Fruit fly (Drosophila melanogaster) whole organism, embryonic: ENCODE measurements around the gene Pez.

Experiments used
- B-H1 ChIP-seq: fragments of 200-800 bp; sonication (Bioruptor generic); IDR thresholded peaks from 3 replicates; pipeline ENCODE4 v1.3.6; 2022; ENCODE audit warnings: missing biosample characterization, missing genetic modification characterization
- Blimp-1 ChIP-seq: fragments of 200-800 bp; sonication (Bioruptor generic); optimal IDR thresholded peaks from 3 replicates; lab custom pipeline; 2018; ENCODE audit warnings: missing biosample characterization, missing genetic modification characterization, mild to moderate bottlenecking, moderate library complexity, missing genetic modification reagents
- C15 ChIP-seq: fragments of 200-800 bp; sonication (Bioruptor generic); IDR thresholded peaks from 3 replicates; pipeline ENCODE4 v1.3.6; 2022; ENCODE audit warnings: missing biosample characterization, missing genetic modification characterization
- CG1024 ChIP-seq: fragments of 200-800 bp; sonication (Bioruptor generic); IDR thresholded peaks from 2 replicates; pipeline ENCODE4 v1.3.6; 2022; ENCODE audit warnings: missing biosample characterization, missing genetic modification characterization
- CG12391 ChIP-seq: fragments of 200-800 bp; sonication (Bioruptor generic); optimal IDR thresholded peaks from 3 replicates; lab custom pipeline; 2018; ENCODE audit warnings: missing biosample characterization, mild to moderate bottlenecking, missing genetic modification characterization, moderate library complexity
- CG13296 ChIP-seq: fragments of 200-800 bp; sonication (Bioruptor generic); optimal IDR thresholded peaks from 3 replicates; lab custom pipeline; 2018; ENCODE audit warnings: missing biosample characterization, mild to moderate bottlenecking, missing genetic modification characterization
- CG13775 ChIP-seq: fragments of 200-800 bp; sonication (Bioruptor generic); optimal IDR thresholded peaks from 3 replicates; lab custom pipeline; 2017; ENCODE audit warnings: missing biosample characterization, mild to moderate bottlenecking, missing genetic modification characterization
- CG14014 ChIP-seq: fragments of 200-800 bp; sonication (Bioruptor generic); IDR thresholded peaks from 2 replicates; pipeline ENCODE4 v1.3.6; 2022; ENCODE audit warnings: missing biosample characterization, missing genetic modification characterization
- CG1602 ChIP-seq: fragments of 200-800 bp; sonication (Bioruptor generic); optimal IDR thresholded peaks from 3 replicates; lab custom pipeline; 2016; ENCODE audit warnings: missing biosample characterization, missing genetic modification characterization
- CG16863 ChIP-seq: fragments of 200-800 bp; sonication (Bioruptor generic); optimal IDR thresholded peaks from 3 replicates; lab custom pipeline; 2016; ENCODE audit warnings: missing biosample characterization, missing genetic modification characterization
- CG17328 ChIP-seq: fragments of 200-800 bp; sonication (Bioruptor generic); IDR thresholded peaks from 2 replicates; pipeline ENCODE4 v1.3.6; 2022; ENCODE audit warnings: missing biosample characterization, missing genetic modification characterization
- CG1832 ChIP-seq: fragments of 200-800 bp; sonication (Bioruptor generic); optimal IDR thresholded peaks from 2 replicates; lab custom pipeline; 2017; ENCODE audit warnings: missing biosample characterization, mild to moderate bottlenecking, missing genetic modification characterization, inconsistent platforms
- CG18619 ChIP-seq: fragments of 200-800 bp; sonication (Bioruptor generic); optimal IDR thresholded peaks from 3 replicates; lab custom pipeline; 2017; ENCODE audit warnings: missing biosample characterization, mild to moderate bottlenecking, missing genetic modification characterization
- CG2129 ChIP-seq: fragments of 200-800 bp; sonication (Bioruptor generic); IDR thresholded peaks from 2 replicates; pipeline ENCODE4 v1.3.6; 2022; ENCODE audit warnings: missing biosample characterization, missing genetic modification characterization; ENCODE audit not compliant: partially characterized antibody
- CG3407 ChIP-seq: fragments of 200-800 bp; sonication (Bioruptor generic); optimal IDR thresholded peaks from 2 replicates; lab custom pipeline; 2018; ENCODE audit warnings: missing biosample characterization, mild to moderate bottlenecking, missing genetic modification characterization
- CG4282 ChIP-seq: fragments of 200-800 bp; sonication (Bioruptor generic); optimal IDR thresholded peaks from 2 replicates; lab custom pipeline; 2016; ENCODE audit warnings: missing biosample characterization, missing genetic modification characterization
- CG5180 ChIP-seq: fragments of 200-800 bp; sonication (Bioruptor generic); optimal IDR thresholded peaks from 3 replicates; lab custom pipeline; 2017; ENCODE audit warnings: missing biosample characterization, missing genetic modification characterization, mild to moderate bottlenecking, moderate library complexity, missing genetic modification reagents
- CG7556 ChIP-seq: fragments of 200-800 bp; sonication (Bioruptor generic); optimal IDR thresholded peaks from 2 replicates; lab custom pipeline; 2017; ENCODE audit warnings: missing biosample characterization, mild to moderate bottlenecking, missing genetic modification characterization
- CG8359 ChIP-seq: fragments of 200-800 bp; sonication (Bioruptor generic); optimal IDR thresholded peaks from 2 replicates; lab custom pipeline; 2017; ENCODE audit warnings: missing biosample characterization, mild to moderate bottlenecking, missing genetic modification characterization, borderline replicate concordance
- CG9817 ChIP-seq: fragments of 200-800 bp; sonication (Bioruptor generic); optimal IDR thresholded peaks from 2 replicates; lab custom pipeline; 2018; ENCODE audit warnings: missing biosample characterization, mild to moderate bottlenecking, missing genetic modification characterization, moderate library complexity
- CG9876 ChIP-seq: fragments of 200-800 bp; sonication (Bioruptor generic); optimal IDR thresholded peaks from 2 replicates; lab custom pipeline; 2016; ENCODE audit warnings: missing biosample characterization, missing genetic modification characterization
- D19B ChIP-seq: fragments of 200-800 bp; sonication (Bioruptor generic); optimal IDR thresholded peaks from 2 replicates; lab custom pipeline; 2017; ENCODE audit warnings: missing biosample characterization, mild to moderate bottlenecking, missing genetic modification characterization
- Dref ChIP-seq: fragments of 200-800 bp; sonication (Bioruptor generic); IDR thresholded peaks from 2 replicates; pipeline ENCODE4 v1.3.6; 2022; ENCODE audit warnings: missing biosample characterization, missing genetic modification characterization
- HLH3B ChIP-seq: fragments of 200-800 bp; sonication (Bioruptor generic); IDR thresholded peaks from 2 replicates; pipeline ENCODE4 v1.3.6; 2022; ENCODE audit warnings: missing biosample characterization, missing genetic modification characterization
- HmgZ ChIP-seq: fragments of 200-800 bp; sonication (Bioruptor generic); optimal IDR thresholded peaks from 2 replicates; lab custom pipeline; 2018; ENCODE audit warnings: missing biosample characterization, mild to moderate bottlenecking, missing genetic modification characterization
- Hmx ChIP-seq: fragments of 200-800 bp; sonication (Bioruptor generic); optimal IDR thresholded peaks from 2 replicates; lab custom pipeline; 2016; ENCODE audit warnings: missing biosample characterization, missing genetic modification characterization
- Mad ChIP-seq: fragments of 200-800 bp; sonication (Bioruptor generic); optimal IDR thresholded peaks from 2 replicates; lab custom pipeline; 2016; ENCODE audit warnings: missing biosample characterization, missing genetic modification characterization
- Med ChIP-seq: fragments of 200-800 bp; sonication (Bioruptor generic); peaks from one replicate; lab custom pipeline; 2016; ENCODE audit warnings: missing biosample characterization, missing genetic modification characterization, mild to moderate bottlenecking, inconsistent platforms, moderate library complexity
- NfI ChIP-seq: fragments of 200-800 bp; sonication (Bioruptor generic); optimal IDR thresholded peaks from 3 replicates; lab custom pipeline; 2018; ENCODE audit warnings: missing biosample characterization, mild to moderate bottlenecking, missing genetic modification characterization, moderate library complexity
- Opbp ChIP-seq: fragments of 200-800 bp; sonication (Bioruptor generic); IDR thresholded peaks from 3 replicates; pipeline ENCODE4 v1.3.6; 2022; ENCODE audit warnings: missing biosample characterization, missing genetic modification characterization; ENCODE audit not compliant: partially characterized antibody
- Ptx1 ChIP-seq: fragments of 200-800 bp; sonication (Bioruptor generic); IDR thresholded peaks from 2 replicates; pipeline ENCODE4 v1.3.6; 2022; ENCODE audit warnings: missing biosample characterization, missing genetic modification characterization
- Scr ChIP-seq: fragments of 200-800 bp; sonication (Bioruptor generic); IDR thresholded peaks from 2 replicates; pipeline ENCODE4 v1.3.6; 2022; ENCODE audit warnings: missing biosample characterization, missing genetic modification characterization; ENCODE audit not compliant: partially characterized antibody
- Six4 ChIP-seq: fragments of 200-800 bp; sonication (Bioruptor generic); optimal IDR thresholded peaks from 2 replicates; lab custom pipeline; 2016; ENCODE audit warnings: missing biosample characterization, missing genetic modification characterization
- Trl ChIP-seq, 3 experiments: fragments of >200 bp in 2 of 3; fragments of 200-800 bp in 1 of 3; sonication (Bioruptor generic) in 1 of 3; optimal IDR thresholded peaks; 2 replicates in 1 of 3; 3 replicates in 2 of 3; lab custom pipeline; 2016 to 2017; ENCODE audit warnings: missing biosample characterization in 1 of 3, missing genetic modification characterization in 1 of 3
- ab ChIP-seq: fragments of 200-800 bp; sonication (Bioruptor generic); optimal IDR thresholded peaks from 2 replicates; lab custom pipeline; 2016; ENCODE audit warnings: missing biosample characterization, missing genetic modification characterization
- ato ChIP-seq: fragments of 200-800 bp; sonication (Bioruptor generic); IDR thresholded peaks from 2 replicates; pipeline ENCODE4 v1.3.6; 2022; ENCODE audit warnings: missing biosample characterization, missing genetic modification characterization; ENCODE audit not compliant: partially characterized antibody
- bcd ChIP-seq: fragments of 200-800 bp; sonication (Bioruptor generic); optimal IDR thresholded peaks from 2 replicates; lab custom pipeline; 2017; ENCODE audit warnings: missing biosample characterization, mild to moderate bottlenecking, missing genetic modification characterization
- bigmax ChIP-seq: fragments of 200-800 bp; sonication (Bioruptor generic); optimal IDR thresholded peaks from 2 replicates; lab custom pipeline; 2018; ENCODE audit warnings: missing biosample characterization, mild to moderate bottlenecking, missing genetic modification characterization
- btn ChIP-seq: fragments of 200-800 bp; sonication (Bioruptor generic); optimal IDR thresholded peaks from 2 replicates; lab custom pipeline; 2016; ENCODE audit warnings: missing biosample characterization, missing genetic modification characterization
- chinmo ChIP-seq: fragments of 200-800 bp; sonication (Bioruptor generic); IDR thresholded peaks from 4 replicates; pipeline ENCODE4 v1.3.6; 2022; ENCODE audit warnings: missing biosample characterization, missing genetic modification characterization; ENCODE audit not compliant: partially characterized antibody
- hb ChIP-seq: fragments of 200-800 bp; sonication (Bioruptor generic); IDR thresholded peaks from 3 replicates; pipeline ENCODE4 v1.3.6; 2022; ENCODE audit warnings: missing biosample characterization, missing genetic modification characterization; ENCODE audit not compliant: partially characterized antibody
- hbn ChIP-seq: fragments of 200-800 bp; sonication (Bioruptor generic); IDR thresholded peaks from 2 replicates; pipeline ENCODE4 v1.3.6; 2022; ENCODE audit warnings: missing biosample characterization, missing genetic modification characterization; ENCODE audit not compliant: partially characterized antibody
- jumu ChIP-seq: fragments of 200-800 bp; sonication (Bioruptor generic); optimal IDR thresholded peaks from 3 replicates; lab custom pipeline; 2016; ENCODE audit warnings: missing biosample characterization, missing genetic modification characterization
- kni ChIP-seq: fragments of 200-800 bp; sonication (Bioruptor generic); optimal IDR thresholded peaks from 3 replicates; lab custom pipeline; 2017; ENCODE audit warnings: mild to moderate bottlenecking, missing biosample characterization, missing genetic modification reagents, missing genetic modification characterization
- lmd ChIP-seq: fragments of 200-800 bp; sonication (Bioruptor generic); IDR thresholded peaks from 2 replicates; pipeline ENCODE4 v1.3.6; 2022; ENCODE audit warnings: missing biosample characterization, missing genetic modification characterization
- rib ChIP-seq: fragments of 200-800 bp; sonication (Bioruptor generic); IDR thresholded peaks from 2 replicates; pipeline ENCODE4 v1.3.6; 2022; ENCODE audit warnings: missing biosample characterization, missing genetic modification characterization
- so ChIP-seq: fragments of 200-800 bp; sonication (Bioruptor generic); IDR thresholded peaks from 3 replicates; pipeline ENCODE4 v1.3.6; 2022; ENCODE audit warnings: missing biosample characterization, missing genetic modification characterization
- tna ChIP-seq: fragments of 200-800 bp; sonication (Bioruptor generic); IDR thresholded peaks from 2 replicates; pipeline ENCODE4 v1.3.6; 2022; ENCODE audit warnings: missing biosample characterization, missing genetic modification characterization; ENCODE audit not compliant: partially characterized antibody

Gene Pez

DNA sequence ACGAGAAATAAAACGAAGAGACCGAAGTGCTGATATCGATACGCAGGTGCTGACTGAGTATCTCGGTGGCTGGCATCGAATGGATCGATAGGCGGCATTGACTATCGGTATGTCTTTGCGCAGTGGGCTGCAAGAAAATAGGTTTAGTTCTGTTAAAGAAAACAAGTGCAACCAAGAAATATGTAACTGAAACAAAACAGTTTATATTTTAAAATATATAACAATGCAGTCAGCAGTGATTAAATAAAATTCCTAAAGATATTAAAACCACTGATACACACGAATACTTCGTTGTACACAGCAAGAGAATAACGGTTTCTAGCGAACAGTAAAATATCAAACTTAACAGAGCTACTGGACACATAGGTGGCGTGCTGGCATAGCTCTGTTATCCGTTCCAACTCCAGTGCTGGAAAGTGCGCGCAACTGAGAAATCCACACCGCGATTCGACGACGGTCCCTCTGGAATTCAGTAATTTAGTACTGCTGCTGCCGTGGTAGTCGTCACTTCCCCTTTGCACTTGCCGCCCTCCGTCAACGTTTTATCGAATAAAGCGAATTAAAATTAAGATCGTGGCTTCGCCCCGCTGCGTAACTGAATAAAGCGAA lies at the start of gene Pez, which contains the start of gene Cpr (continued):
- peak; percentile 64; the same call in 1 of the 2 replicates for TF ChIP-seq CG14014
- TF ChIP-seq Mad (GFP tag; lab: Kevin White, UChicago), result peak; percentile 20
- TF ChIP-seq Scr (GFP tag; lab: Robert Waterston, UW), result peak; percentile 84
- TF ChIP-seq kni (GFP tag; lab: Kevin White, UChicago), result no peak
- no peak for TF ChIP-seq D19B (GFP tag; lab: Kevin White, UChicago)
- TF ChIP-seq chinmo (GFP tag; lab: Robert Waterston, UW), result peak; percentile 47; the same call in 2 of the 4 replicates
- peak; percentile 67 for TF ChIP-seq CG16863 (GFP tag; lab: Kevin White, UChicago)
- peak; percentile 38; the same call in 1 of the 2 replicates for TF ChIP-seq Ptx1 (GFP tag; lab: Robert Waterston, UW)
- peak; percentile 13 for TF ChIP-seq CG4282 (GFP tag; lab: Kevin White, UChicago)
- peak; percentile 5 for TF ChIP-seq bigmax (GFP tag; lab: Kevin White, UChicago)
- peak; percentile 23 for TF ChIP-seq CG9817 (tag; lab: Kevin White, UChicago)
- peak; percentile 39 for TF ChIP-seq CG12391 (tag; lab: Kevin White, UChicago)
- peak; percentile 31 for TF ChIP-seq jumu (GFP tag; lab: Kevin White, UChicago)
- TF ChIP-seq CG13296 (GFP tag; lab: Kevin White, UChicago), result peak; percentile 50
- peak; percentile 64; the same call in 1 of the 2 replicates for TF ChIP-seq CG2129 (GFP tag; lab: Robert Waterston, UW)
- TF ChIP-seq ato, result peak; percentile 59
- TF ChIP-seq CG1024 (GFP tag; lab: Robert Waterston, UW), result peak; percentile 48; the same call in 1 of the 2 replicates
- peak; percentile 52 for TF ChIP-seq HmgZ (tag; lab: Kevin White, UChicago)
- TF ChIP-seq NfI (GFP tag; lab: Kevin White, UChicago), result peak; percentile 26
- no peak for TF ChIP-seq Six4
- TF ChIP-seq CG17328 (GFP tag; lab: Robert Waterston, UW), result peak; percentile 37; the same call in 1 of the 2 replicates
- TF ChIP-seq lmd (GFP tag; lab: Robert Waterston, UW), result peak; percentile 6; the same call in 1 of the 2 replicates
- no peak for TF ChIP-seq Trl (optimal IDR thresholded peaks at IDR 0.05; lab: Kevin White, UChicago)
- peak; percentile 26 for TF ChIP-seq Trl (GFP tag; optimal IDR thresholded peaks at IDR 0.05; lab: Kevin White, UChicago)
- TF ChIP-seq Dref (GFP tag; lab: Robert Waterston, UW), result peak; percentile 87
- TF ChIP-seq CG1602 (GFP tag; lab: Kevin White, UChicago), result no peak
- TF ChIP-seq CG7556, result no peak
- TF ChIP-seq tna (GFP tag; lab: Robert Waterston, UW), result peak; percentile 23; the same call in 1 of the 2 replicates
- TF ChIP-seq CG5180, result peak; percentile 36
- TF ChIP-seq hb (GFP tag; lab: Robert Waterston, UW), result peak; percentile 73; the same call in 2 of the 3 replicates
- peak; percentile 97 for TF ChIP-seq Med (GFP tag; lab: Kevin White, UChicago)
- TF ChIP-seq CG13775 (GFP tag; lab: Kevin White, UChicago), result no peak
- peak; percentile 56 for TF ChIP-seq bcd
- TF ChIP-seq CG9876 (GFP tag; lab: Kevin White, UChicago), result no peak
- no peak for TF ChIP-seq CG8359 (GFP tag; lab: Kevin White, UChicago)
- peak; percentile 17 for TF ChIP-seq btn (GFP tag; lab: Kevin White, UChicago)
- peak; percentile 61; the same call in 1 of the 3 replicates for TF ChIP-seq so (GFP tag; lab: Robert Waterston, UW)
- no peak for TF ChIP-seq Blimp-1 (GFP tag; lab: Kevin White, UChicago)
- peak; percentile 76 for TF ChIP-seq hbn (GFP tag; lab: Robert Waterston, UW)
- no peak for TF ChIP-seq CG1832 (GFP tag; lab: Kevin White, UChicago)
- no peak for TF ChIP-seq Hmx
- peak; percentile 25; the same call in 1 of the 2 replicates for TF ChIP-seq HLH3B (GFP tag; lab: Robert Waterston, UW)
- peak; percentile 79 for TF ChIP-seq Opbp
- TF ChIP-seq CG3407 (GFP tag; lab: Kevin White, UChicago), result no peak
- peak; percentile 45 for TF ChIP-seq CG18619 (GFP tag; lab: Kevin White, UChicago)
- TF ChIP-seq ab (GFP tag; lab: Kevin White, UChicago), result no peak
- 0 out of 3 replicates have a peak, but pooled peaks have one; percentile 25 for TF ChIP-seq C15 (GFP tag; lab: Robert Waterston, UW)
- no peak for TF ChIP-seq rib (GFP tag; lab: Robert Waterston, UW)
- TF ChIP-seq B-H1, result peak; percentile 15; the same call in 2 of the 3 replicates
